Fruit fly (Drosophila melanogaster) whole organism, prepupa: ENCODE data around the gene Mnt.

ENCODE experiments used
- CG10631 ChIP-seq: fragments of 200-800 bp; sonication (Bioruptor generic); optimal IDR thresholded peaks from 2 replicates; lab custom pipeline; 2016; ENCODE audit warnings: missing biosample characterization, missing genetic modification characterization
- CG10669 ChIP-seq: fragments of 200-800 bp; sonication (Bioruptor generic); optimal IDR thresholded peaks from 3 replicates; lab custom pipeline; 2018; ENCODE audit warnings: missing biosample characterization, mild to moderate bottlenecking, missing genetic modification characterization, moderate library complexity
- CG11294 ChIP-seq: fragments of 200-800 bp; sonication (Bioruptor generic); IDR thresholded peaks from 2 replicates; pipeline ENCODE4 v1.3.6; 2022; ENCODE audit warnings: missing biosample characterization, missing genetic modification characterization
- CG11762 ChIP-seq: fragments of 200-800 bp; sonication (Bioruptor generic); optimal IDR thresholded peaks from 3 replicates; lab custom pipeline; 2016; ENCODE audit warnings: missing biosample characterization, missing genetic modification characterization; ENCODE audit not compliant: insufficient read depth
- CG11902 ChIP-seq: fragments of 200-800 bp; sonication (Bioruptor generic); optimal IDR thresholded peaks from 3 replicates; lab custom pipeline; 2016; ENCODE audit warnings: missing biosample characterization, missing genetic modification characterization
- CG15336 ChIP-seq: fragments of 200-800 bp; sonication (Bioruptor generic); IDR thresholded peaks from 2 replicates; pipeline ENCODE4 v1.3.6; 2022; ENCODE audit warnings: missing biosample characterization, missing genetic modification characterization
- CG1621 ChIP-seq: fragments of 200-800 bp; sonication (Bioruptor generic); optimal IDR thresholded peaks from 3 replicates; lab custom pipeline; 2018; ENCODE audit warnings: missing biosample characterization, mild to moderate bottlenecking, missing genetic modification characterization
- CG16779 ChIP-seq: fragments of 200-800 bp; sonication (Bioruptor generic); optimal IDR thresholded peaks from 3 replicates; lab custom pipeline; 2017; ENCODE audit warnings: missing biosample characterization, mild to moderate bottlenecking, missing genetic modification characterization
- CG3032 ChIP-seq: fragments of 200-800 bp; optimal IDR thresholded peaks from 2 replicates; lab custom pipeline; 2019; ENCODE audit warnings: missing biosample characterization, mild to moderate bottlenecking, missing genetic modification characterization, moderate library complexity
- CG32006 ChIP-seq: fragments of 200-800 bp; sonication (Bioruptor generic); optimal IDR thresholded peaks from 3 replicates; lab custom pipeline; 2017; ENCODE audit warnings: missing biosample characterization, mild to moderate bottlenecking, missing genetic modification characterization
- CG34406 ChIP-seq: fragments of 200-800 bp; sonication (Bioruptor generic); optimal IDR thresholded peaks from 3 replicates; lab custom pipeline; 2016; ENCODE audit warnings: missing biosample characterization, missing genetic modification characterization
- CG3919 ChIP-seq: fragments of 200-800 bp; sonication (Bioruptor generic); optimal IDR thresholded peaks from 3 replicates; lab custom pipeline; 2016; ENCODE audit warnings: missing biosample characterization, missing genetic modification characterization
- CG4318 ChIP-seq: fragments of 200-800 bp; sonication (Bioruptor generic); optimal IDR thresholded peaks from 3 replicates; lab custom pipeline; 2017; ENCODE audit warnings: missing biosample characterization, mild to moderate bottlenecking, missing genetic modification characterization
- CG6163 ChIP-seq: fragments of 200-800 bp; sonication (Bioruptor generic); IDR thresholded peaks from 3 replicates; pipeline ENCODE4 v1.3.6; 2022; ENCODE audit warnings: missing biosample characterization, missing genetic modification characterization
- CG6792 ChIP-seq: fragments of 200-800 bp; sonication (Bioruptor generic); optimal IDR thresholded peaks from 3 replicates; lab custom pipeline; 2016; ENCODE audit warnings: missing biosample characterization, missing genetic modification characterization
- CG6808 ChIP-seq: fragments of 200-800 bp; sonication (Bioruptor generic); optimal IDR thresholded peaks from 3 replicates; lab custom pipeline; 2017; ENCODE audit warnings: missing biosample characterization, missing genetic modification characterization, mild to moderate bottlenecking, moderate library complexity, missing genetic modification reagents
- CG6854 ChIP-seq: fragments of 200-800 bp; sonication (Bioruptor generic); optimal IDR thresholded peaks from 2 replicates; lab custom pipeline; 2017; ENCODE audit warnings: missing biosample characterization, mild to moderate bottlenecking, missing genetic modification characterization
- CG7368 ChIP-seq: fragments of 200-800 bp; sonication (Bioruptor generic); optimal IDR thresholded peaks from 3 replicates; lab custom pipeline; 2016; ENCODE audit warnings: missing biosample characterization, missing genetic modification characterization
- CG8632 ChIP-seq: fragments of 200-800 bp; sonication (Bioruptor generic); optimal IDR thresholded peaks from 3 replicates; lab custom pipeline; 2016; ENCODE audit warnings: missing biosample characterization, missing genetic modification characterization
- CG9139 ChIP-seq: fragments of 200-800 bp; sonication (Bioruptor generic); optimal IDR thresholded peaks from 3 replicates; lab custom pipeline; 2017; ENCODE audit warnings: missing biosample characterization, mild to moderate bottlenecking, missing genetic modification characterization
- Eip78C ChIP-seq: fragments of 200-800 bp; sonication (Bioruptor generic); peaks from one replicate; lab custom pipeline; 2016; ENCODE audit warnings: missing biosample characterization, missing genetic modification characterization
- Ets21C ChIP-seq: fragments of 200-800 bp; sonication (Bioruptor generic); optimal IDR thresholded peaks from 3 replicates; lab custom pipeline; 2016; ENCODE audit warnings: missing biosample characterization, missing genetic modification characterization
- Ets96B ChIP-seq: fragments of 200-800 bp; optimal IDR thresholded peaks from 2 replicates; lab custom pipeline; 2019; ENCODE audit warnings: missing biosample characterization, mild to moderate bottlenecking, missing genetic modification characterization, moderate library complexity
- Gug ChIP-seq: fragments of 200-800 bp; sonication (Bioruptor generic); IDR thresholded peaks from 2 replicates; pipeline ENCODE4 v1.3.6; 2022; ENCODE audit warnings: missing biosample characterization, missing genetic modification characterization
- Hr38 ChIP-seq: sonication (Bioruptor generic); optimal IDR thresholded peaks from 2 replicates; lab custom pipeline; 2016; ENCODE audit warnings: missing biosample characterization, missing genetic modification characterization
- Hr39 ChIP-seq: fragments of 200-800 bp; sonication (Bioruptor generic); optimal IDR thresholded peaks from 2 replicates; lab custom pipeline; 2016; ENCODE audit warnings: missing biosample characterization, missing genetic modification characterization
- Hr4 ChIP-seq: fragments of 200-800 bp; sonication (Bioruptor generic); optimal IDR thresholded peaks from 3 replicates; lab custom pipeline; 2016; ENCODE audit warnings: missing biosample characterization, missing genetic modification characterization
- Lpt ChIP-seq: fragments of 200-800 bp; sonication (Bioruptor generic); optimal IDR thresholded peaks from 3 replicates; lab custom pipeline; 2016; ENCODE audit warnings: missing biosample characterization, missing genetic modification characterization
- OdsH ChIP-seq: fragments of 200-800 bp; sonication (Bioruptor generic); optimal IDR thresholded peaks from 3 replicates; lab custom pipeline; 2016; ENCODE audit warnings: missing biosample characterization, missing genetic modification characterization
- Smox ChIP-seq: fragments of 200-800 bp; sonication (Bioruptor generic); optimal IDR thresholded peaks from 3 replicates; lab custom pipeline; 2016; ENCODE audit warnings: missing biosample characterization, missing genetic modification characterization
- Sox102F ChIP-seq: fragments of 200-800 bp; sonication (Bioruptor generic); optimal IDR thresholded peaks from 2 replicates; lab custom pipeline; 2016; ENCODE audit warnings: missing biosample characterization, mild to moderate bottlenecking, missing genetic modification characterization
- Sox14 ChIP-seq: fragments of 200-800 bp; sonication (Bioruptor generic); optimal IDR thresholded peaks from 3 replicates; lab custom pipeline; 2016; ENCODE audit warnings: missing biosample characterization, missing genetic modification characterization
- Sox15 ChIP-seq: fragments of 200-800 bp; sonication (Bioruptor generic); optimal IDR thresholded peaks from 3 replicates; lab custom pipeline; 2016; ENCODE audit warnings: missing biosample characterization, missing genetic modification characterization
- achi ChIP-seq: fragments of 200-800 bp; sonication (Bioruptor generic); optimal IDR thresholded peaks from 3 replicates; lab custom pipeline; 2016; ENCODE audit warnings: missing biosample characterization, missing genetic modification characterization
- acj6 ChIP-seq: fragments of 200-800 bp; sonication (Bioruptor generic); optimal IDR thresholded peaks from 3 replicates; lab custom pipeline; 2016; ENCODE audit warnings: missing biosample characterization, missing genetic modification characterization
- dac ChIP-seq: fragments of 200-800 bp; sonication (Bioruptor generic); optimal IDR thresholded peaks from 2 replicates; lab custom pipeline; 2017; ENCODE audit warnings: missing biosample characterization, mild to moderate bottlenecking, missing genetic modification characterization
- dsx ChIP-seq: fragments of 200-800 bp; optimal IDR thresholded peaks from 3 replicates; lab custom pipeline; 2019; ENCODE audit warnings: missing biosample characterization, mild to moderate bottlenecking, missing genetic modification characterization, moderate library complexity; ENCODE audit not compliant: poor library complexity, severe bottlenecking
- eg ChIP-seq: fragments of 200-800 bp; sonication (Bioruptor generic); IDR thresholded peaks from 3 replicates; pipeline ENCODE4 v1.3.6; 2022; ENCODE audit warnings: missing biosample characterization, missing genetic modification characterization
- esn ChIP-seq: fragments of 200-800 bp; sonication (Bioruptor generic); optimal IDR thresholded peaks from 2 replicates; lab custom pipeline; 2016; ENCODE audit warnings: missing biosample characterization, mild to moderate bottlenecking, missing genetic modification characterization, moderate library complexity
- fd59A ChIP-seq: fragments of 200-800 bp; sonication (Bioruptor generic); optimal IDR thresholded peaks from 2 replicates; lab custom pipeline; 2017; ENCODE audit warnings: missing biosample characterization, mild to moderate bottlenecking, missing genetic modification characterization, missing genetic modification reagents
- fd85E ChIP-seq: fragments of 200-800 bp; sonication (Bioruptor generic); optimal IDR thresholded peaks from 3 replicates; lab custom pipeline; 2016; ENCODE audit warnings: missing biosample characterization, missing genetic modification characterization
- fkh ChIP-seq: fragments of 200-800 bp; sonication (Bioruptor generic); optimal IDR thresholded peaks from 3 replicates; lab custom pipeline; 2017; ENCODE audit warnings: missing biosample characterization, mild to moderate bottlenecking, missing genetic modification characterization, moderate library complexity
- lz ChIP-seq: fragments of 200-800 bp; sonication (Bioruptor generic); optimal IDR thresholded peaks from 3 replicates; lab custom pipeline; 2016; ENCODE audit warnings: missing biosample characterization, missing genetic modification characterization
- net ChIP-seq: fragments of 200-800 bp; sonication (Bioruptor generic); optimal IDR thresholded peaks from 3 replicates; lab custom pipeline; 2016; ENCODE audit warnings: missing biosample characterization, missing genetic modification characterization
- pdm3 ChIP-seq: fragments of 200-800 bp; sonication (Bioruptor generic); optimal IDR thresholded peaks from 3 replicates; lab custom pipeline; 2016; ENCODE audit warnings: missing biosample characterization, missing genetic modification characterization
- salr ChIP-seq, 2 experiments: fragments of 200-800 bp; sonication (Bioruptor generic); optimal IDR thresholded peaks; 3 replicates each; lab custom pipeline; 2016 to 2018; ENCODE audit warnings: missing biosample characterization in 2 of 2, missing genetic modification characterization in 2 of 2, mild to moderate bottlenecking in 1 of 2
- spab ChIP-seq: fragments of 200-800 bp; sonication (Bioruptor generic); optimal IDR thresholded peaks from 2 replicates; lab custom pipeline; 2017; ENCODE audit warnings: missing biosample characterization, mild to moderate bottlenecking, missing genetic modification characterization, missing genetic modification reagents
- ss ChIP-seq, 2 experiments: fragments of 200-800 bp; sonication (Bioruptor generic); optimal IDR thresholded peaks; 2 replicates in 1 of 2; 3 replicates in 1 of 2; lab custom pipeline; 2017 to 2018; ENCODE audit warnings: mild to moderate bottlenecking in 2 of 2, missing biosample characterization in 2 of 2, missing genetic modification characterization in 2 of 2, moderate library complexity in 1 of 2
- svp ChIP-seq: fragments of 200-800 bp; sonication (Bioruptor generic); peaks from one replicate; lab custom pipeline; 2016; ENCODE audit warnings: missing biosample characterization, missing genetic modification characterization

The Mnt gene

dm6 chrX:3720176-3720981, 48.8 kb downstream of the Mnt start (continued):
- TF ChIP-seq dac (peak; percentile 43), CG6792 (no peak), achi (GFP tag; lab: Kevin White, UChicago) (no peak), CG9139 (peak; percentile 69), Sox102F (GFP tag; lab: Kevin White, UChicago) (no peak), ss (GFP tag; optimal IDR thresholded peaks at IDR 0.05; lab: Kevin White, UChicago) (peak; percentile 89 to 91), Ets21C (GFP tag; lab: Kevin White, UChicago) (no peak), esn (GFP tag; lab: Kevin White, UChicago) (peak; percentile 50), eg (peak; percentile 70), fkh (GFP tag; lab: Kevin White, UChicago) (no peak), lz (GFP tag; lab: Kevin White, UChicago) (peak; percentile 25), acj6 (GFP tag; lab: Kevin White, UChicago) (peak; percentile 11), CG4318 (GFP tag; lab: Kevin White, UChicago) (peak; percentile 24), Lpt (peak; percentile 48), Hr39 (GFP tag; lab: Kevin White, UChicago) (peak; percentile 25), CG6808 (peak; percentile 86), fd85E (no peak), svp (peak; percentile 73), Ets96B (tag; lab: Kevin White, UChicago) (peak; percentile 6), Sox15 (GFP tag; lab: Kevin White, UChicago) (no peak), CG10669 (GFP tag; lab: Kevin White, UChicago) (peak; percentile 30), salr (GFP tag; optimal IDR thresholded peaks at IDR 0.05; lab: Kevin White, UChicago) (peak in 1 of 2 experiments; percentile 25), Hr38 (GFP tag; lab: Kevin White, UChicago) (no peak), CG3919 (GFP tag; lab: Kevin White, UChicago) (peak; percentile 27), CG11294 (no peak), Gug (GFP tag; lab: Robert Waterston, UW) (no peak), CG6854 (GFP tag; lab: Kevin White, UChicago) (no peak), CG1621 (tag; lab: Kevin White, UChicago) (peak; percentile 20), CG8632 (GFP tag; lab: Kevin White, UChicago) (no peak), fd59A (GFP tag; lab: Kevin White, UChicago) (peak; percentile 29), OdsH (GFP tag; lab: Kevin White, UChicago) (peak; percentile 52), Eip78C (GFP tag; lab: Kevin White, UChicago) (peak; percentile 58), Smox (GFP tag; lab: Kevin White, UChicago) (peak; percentile 43), pdm3 (GFP tag; lab: Kevin White, UChicago) (no peak), CG15336 (peak; percentile 42; the same call in 1 of the 2 replicates), Hr4 (no peak), spab (GFP tag; lab: Kevin White, UChicago) (peak; percentile 50), CG10631 (peak; percentile 25), CG11902 (GFP tag; lab: Kevin White, UChicago) (no peak), Sox14 (GFP tag; lab: Kevin White, UChicago) (peak; percentile 4)

dm6 chrX:3721568-3721967, 50.0 kb downstream of the Mnt start:
- TF ChIP-seq CG34406 (GFP tag; lab: Kevin White, UChicago): no peak
- no peak for TF ChIP-seq CG3032
- TF ChIP-seq CG32006 (GFP tag; lab: Kevin White, UChicago): peak; percentile 55
- no peak for TF ChIP-seq fkh (GFP tag; lab: Kevin White, UChicago)
- TF ChIP-seq svp: no peak
- TF ChIP-seq Sox102F (GFP tag; lab: Kevin White, UChicago): no peak
- TF ChIP-seq dsx (GFP tag; lab: Kevin White, UChicago): no peak
- TF ChIP-seq fd85E: no peak
- no peak for TF ChIP-seq CG10669 (GFP tag; lab: Kevin White, UChicago)
- TF ChIP-seq Hr4: peak; percentile 9
- TF ChIP-seq CG6808: no peak
- no peak for TF ChIP-seq net (GFP tag; lab: Kevin White, UChicago)
- peak; percentile 67 for TF ChIP-seq CG6163 (GFP tag; lab: Robert Waterston, UW)
- TF ChIP-seq spab (GFP tag; lab: Kevin White, UChicago): peak; percentile 23
- peak; percentile 28 for TF ChIP-seq fd59A (GFP tag; lab: Kevin White, UChicago)
- TF ChIP-seq Hr38 (GFP tag; lab: Kevin White, UChicago): no peak
- TF ChIP-seq CG11762 (GFP tag; lab: Kevin White, UChicago): no peak
- TF ChIP-seq CG7368: no peak
- TF ChIP-seq CG10631: no peak
- no peak for TF ChIP-seq dac
- no peak for TF ChIP-seq CG11294
- no peak for TF ChIP-seq CG16779 (tag; lab: Kevin White, UChicago)
- TF ChIP-seq CG4318 (GFP tag; lab: Kevin White, UChicago): no peak
